Worm (Caenorhabditis elegans) whole organism, L4 larva: ENCODE results near the gene ptr-1.
A peak's percentile ranks its signal among the peaks of the same experiment; 100 is the strongest.

ENCODE experiments used
- T20F7.1 ChIP-seq: fragments of 200-800 bp; sonication (Bioruptor generic); optimal IDR thresholded peaks from 2 replicates; lab custom pipeline; 2018; ENCODE audit warnings: mild to moderate bottlenecking, missing genetic modification characterization, missing compliant biosample characterization
- Y48G9A.11 ChIP-seq: fragments of 200-800 bp; sonication (Bioruptor generic); IDR thresholded peaks from 2 replicates; pipeline ENCODE4 v1.3.6; 2022; ENCODE audit warnings: missing genetic modification reagents, missing genetic modification characterization, missing compliant biosample characterization
- aly-2 ChIP-seq: sonication (generic microtip); optimal IDR thresholded peaks from 2 replicates; lab custom pipeline; 2018; ENCODE audit warnings: missing biosample characterization, missing genetic modification characterization
- ama-1 ChIP-seq: fragments of 150-350 bp; optimal IDR thresholded peaks from 2 replicates; lab custom pipeline; 2014; ENCODE audit warnings: inconsistent platforms, mixed read lengths
- hif-1 ChIP-seq, 2 experiments: sonication (generic microtip); optimal IDR thresholded peaks; 2 replicates each; lab custom pipeline; 2016 to 2017; ENCODE audit warnings: missing compliant biosample characterization in 2 of 2, missing genetic modification characterization in 2 of 2, missing genetic modification reagents in 2 of 2, missing genotype in 2 of 2, mild to moderate bottlenecking in 1 of 2
- hlh-30 ChIP-seq: sonication (generic microtip); optimal IDR thresholded peaks from 2 replicates; lab custom pipeline; 2017; ENCODE audit warnings: antibody characterized with exemption, mild to moderate bottlenecking, missing genetic modification characterization, missing compliant biosample characterization; ENCODE audit not compliant: insufficient read depth
- lin-15B ChIP-seq: fragments of 150-350 bp; sonication (generic microtip); optimal IDR thresholded peaks from 3 replicates; lab custom pipeline; 2014; ENCODE audit warnings: missing biosample characterization, missing genetic modification characterization
- nhr-6 ChIP-seq: fragments of 150-350 bp; optimal IDR thresholded peaks from 2 replicates; lab custom pipeline; 2014; ENCODE audit warnings: missing biosample characterization, missing genetic modification characterization
- skn-1 ChIP-seq: fragments of 150-350 bp; optimal IDR thresholded peaks from 2 replicates; lab custom pipeline; 2014; ENCODE audit warnings: missing biosample characterization, missing genetic modification characterization
- unc-130 ChIP-seq: sonication (generic microtip); optimal IDR thresholded peaks from 2 replicates; lab custom pipeline; 2016; ENCODE audit warnings: missing genetic modification reagents, missing genetic modification characterization, missing compliant biosample characterization
- unc-62 ChIP-seq, 3 experiments: fragments of 150-350 bp in 1 of 3; sonication (generic microtip); optimal IDR thresholded peaks in 2 of 3; peaks in 1 of 3; 1 replicate in 1 of 3; 2 replicates in 2 of 3; lab custom pipeline; 2014 to 2017; ENCODE audit warnings: missing biosample characterization in 3 of 3, missing genetic modification characterization in 3 of 3, missing genetic modification reagents in 3 of 3, missing genotype in 1 of 3

- TF ChIP-seq unc-130 (GFP tag; lab: Kevin White, UChicago): no peak
- TF ChIP-seq skn-1 (tag; lab: Kevin White, UChicago): no peak
- peak in 1 of 2 experiments; percentile 1 for TF ChIP-seq unc-62 (GFP tag; optimal IDR thresholded peaks at IDR 0.05 in 1 of 2; lab: Kevin White, UChicago)
- no peak for TF ChIP-seq unc-62 (tag; optimal IDR thresholded peaks at IDR 0.05; lab: Kevin White, UChicago)
- TF ChIP-seq nhr-6 (tag; lab: Kevin White, UChicago): no peak
- TF ChIP-seq T20F7.1 (GFP tag; lab: Kevin White, UChicago): no peak
- TF ChIP-seq aly-2 (tag; lab: Kevin White, UChicago): no peak
- no peak for TF ChIP-seq ama-1
- TF ChIP-seq lin-15B (tag; lab: Kevin White, UChicago): no peak
- no peak for TF ChIP-seq Y48G9A.11 (GFP tag; lab: Robert Waterston, UW)
- TF ChIP-seq hlh-30 (tag; lab: Kevin White, UChicago): no peak
- TF ChIP-seq hif-1 (tag; optimal IDR thresholded peaks at IDR 0.05; lab: Kevin White, UChicago): no peak
These were observed 44.2 kb upstream of the ptr-1 start, which contains the start of gene F07C3.2 for ce11 chrV:9225675-9226144.
